Worm (Caenorhabditis elegans) whole organism, midembryonic: ENCODE results near the gene sel-9.

ENCODE experiments used
- T22C8.4 ChIP-seq: fragments of 200-800 bp; sonication (Bioruptor generic); IDR thresholded peaks from 2 replicates; pipeline ENCODE4 v1.3.6; 2022; ENCODE audit warnings: missing genetic modification characterization, missing compliant biosample characterization
- cog-1 ChIP-seq: sonication (generic microtip); optimal IDR thresholded peaks from 2 replicates; lab custom pipeline; 2016; ENCODE audit warnings: missing genetic modification characterization, missing compliant biosample characterization
- flt-1 ChIP-seq: fragments of 200-800 bp; sonication (Bioruptor generic); IDR thresholded peaks from 2 replicates; pipeline ENCODE4 v1.3.6; 2022; ENCODE audit warnings: missing genetic modification characterization, missing compliant biosample characterization
- klf-2 ChIP-seq: fragments of 200-800 bp; sonication (Bioruptor generic); conservative IDR thresholded peaks from 2 replicates; pipeline ENCODE4 v1.3.6; 2022; ENCODE audit warnings: missing genetic modification reagents, missing genetic modification characterization, missing compliant biosample characterization
- med-1 ChIP-seq: sonication (generic microtip); optimal IDR thresholded peaks from 2 replicates; lab custom pipeline; 2017; ENCODE audit warnings: missing genetic modification characterization, mild to moderate bottlenecking, missing compliant biosample characterization, antibody characterized with exemption, missing genetic modification reagents; ENCODE audit not compliant: insufficient read depth
- ref-1 ChIP-seq: fragments of 200-800 bp; sonication (Bioruptor generic); conservative IDR thresholded peaks from 2 replicates; pipeline ENCODE4 v1.3.6; 2022; ENCODE audit warnings: missing genetic modification reagents, missing genetic modification characterization, missing compliant biosample characterization
- tab-1 ChIP-seq: fragments of 200-800 bp; sonication (Bioruptor generic); IDR thresholded peaks from 2 replicates; pipeline ENCODE4 v1.3.6; 2022; ENCODE audit warnings: missing genetic modification characterization, missing compliant biosample characterization
- ztf-23 ChIP-seq: fragments of 200-800 bp; sonication (Bioruptor generic); IDR thresholded peaks from 2 replicates; pipeline ENCODE4 v1.3.6; 2022; ENCODE audit warnings: missing genetic modification reagents, missing genetic modification characterization, missing compliant biosample characterization
- ztf-29 ChIP-seq: fragments of 200-800 bp; sonication (Bioruptor generic); IDR thresholded peaks from 2 replicates; pipeline ENCODE4 v1.3.6; 2022; ENCODE audit warnings: missing genetic modification reagents, missing genetic modification characterization, missing compliant biosample characterization

The sel-9 gene

DNA sequence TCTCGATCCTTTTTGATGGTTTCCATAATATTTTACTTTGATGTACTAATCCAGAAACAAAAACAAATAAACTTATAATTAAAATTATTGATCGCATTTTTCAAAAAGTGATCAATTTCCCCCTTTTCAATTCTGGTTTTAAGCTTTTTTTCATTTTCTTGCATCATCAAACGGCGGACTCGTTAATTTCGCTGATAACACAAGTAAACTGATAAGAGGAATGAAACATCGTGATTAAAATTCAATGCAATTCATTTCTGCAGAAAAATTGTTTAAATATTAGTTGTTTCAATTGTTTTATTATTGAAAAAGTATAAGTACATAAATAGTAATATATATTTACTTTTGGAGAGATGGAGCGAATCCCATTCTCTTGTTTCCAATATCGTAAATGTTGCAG lies 35.1 kb downstream of the sel-9 start:
- TF ChIP-seq med-1: no peak
- no peak for TF ChIP-seq ztf-29 (GFP tag; lab: Robert Waterston, UW)
- TF ChIP-seq cog-1 (tag; lab: Kevin White, UChicago): no peak
- TF ChIP-seq tab-1 (GFP tag; lab: Robert Waterston, UW): no peak
- no peak for TF ChIP-seq ztf-23
- TF ChIP-seq klf-2 (GFP tag; lab: Robert Waterston, UW): no peak
- no peak for TF ChIP-seq T22C8.4 (GFP tag; lab: Robert Waterston, UW)
- TF ChIP-seq ref-1 (GFP tag; lab: Robert Waterston, UW): no peak
- TF ChIP-seq flt-1 (GFP tag; lab: Robert Waterston, UW): no peak

DNA sequence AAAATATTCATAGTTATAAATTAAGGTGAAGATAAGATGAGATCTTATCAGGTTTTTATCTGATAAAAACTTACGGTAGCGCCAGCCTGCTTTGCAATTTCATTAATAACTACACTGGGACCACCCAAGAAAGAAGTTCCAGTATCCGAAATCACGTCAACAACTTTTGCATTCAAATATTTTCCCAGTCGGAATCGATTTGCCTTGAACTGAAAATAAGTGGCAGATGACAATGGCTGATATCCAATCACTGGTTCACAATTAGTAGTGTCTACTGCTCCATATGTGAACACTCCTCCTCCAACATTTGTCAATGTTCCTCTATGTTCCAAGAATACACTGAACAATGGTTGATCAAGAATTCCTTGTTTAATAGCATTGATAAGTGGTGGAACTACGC lies 36.1 kb downstream of the sel-9 start, which contains the start of gene F21F8.5:
Gene F21F8.5, minus strand, starts transcription at position 101 of the 400 bp plus-strand sequence.
- TF ChIP-seq tab-1 (GFP tag; lab: Robert Waterston, UW): no peak

DNA sequence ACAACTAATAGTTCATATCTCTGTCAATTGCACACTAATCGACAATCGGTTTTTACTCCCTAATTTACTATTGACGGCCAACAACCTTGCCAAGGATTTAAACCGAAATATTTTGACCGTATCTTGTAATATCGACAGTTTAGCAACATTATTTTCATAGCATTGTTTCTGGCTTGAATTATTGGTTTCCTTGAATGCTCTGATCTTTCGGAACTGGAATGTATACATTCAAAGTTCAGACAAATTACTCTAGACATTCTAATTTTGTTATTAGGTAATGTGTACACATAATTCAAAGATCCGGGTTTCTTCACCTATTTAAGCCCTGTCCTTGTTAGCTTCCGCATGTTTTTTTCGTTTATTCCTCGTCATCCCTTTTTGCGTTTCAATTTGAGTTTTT lies 38.4 kb downstream of the sel-9 start, which contains the start of gene C16D9.9:
Gene C16D9.9, plus strand, starts transcription at position 301 of the 400 bp plus-strand sequence.
- TF ChIP-seq T22C8.4 (GFP tag; lab: Robert Waterston, UW) (no peak), klf-2 (GFP tag; lab: Robert Waterston, UW) (no peak)

DNA sequence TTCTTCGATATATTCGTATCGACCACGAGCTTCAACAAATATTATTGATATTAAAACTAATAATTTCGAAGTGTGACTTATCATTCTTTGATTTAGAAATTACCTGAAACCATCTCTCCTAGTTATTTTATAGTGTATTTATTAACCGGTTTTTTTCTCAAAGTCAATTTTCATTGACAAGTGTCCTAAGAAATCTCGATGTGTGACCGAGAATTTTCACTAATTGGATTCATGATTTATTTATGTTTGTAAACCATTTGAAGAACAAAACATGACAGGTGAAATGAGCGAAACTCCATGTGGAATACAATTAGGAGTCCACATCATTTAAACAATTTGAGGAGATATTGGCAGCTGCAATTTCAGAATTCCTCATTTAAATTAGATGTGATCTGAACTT lies 38.9 kb downstream of the sel-9 start, which contains the start of gene C16D9.8:
Gene C16D9.8, minus strand, starts transcription at position 101 of the 400 bp plus-strand sequence.
- no peak for TF ChIP-seq med-1
- no peak for TF ChIP-seq T22C8.4 (GFP tag; lab: Robert Waterston, UW)
- TF ChIP-seq ref-1 (GFP tag; lab: Robert Waterston, UW): no peak
- TF ChIP-seq ztf-23: no peak
- no peak for TF ChIP-seq ztf-29 (GFP tag; lab: Robert Waterston, UW)
- TF ChIP-seq cog-1 (tag; lab: Kevin White, UChicago): no peak
- TF ChIP-seq klf-2 (GFP tag; lab: Robert Waterston, UW): no peak

DNA sequence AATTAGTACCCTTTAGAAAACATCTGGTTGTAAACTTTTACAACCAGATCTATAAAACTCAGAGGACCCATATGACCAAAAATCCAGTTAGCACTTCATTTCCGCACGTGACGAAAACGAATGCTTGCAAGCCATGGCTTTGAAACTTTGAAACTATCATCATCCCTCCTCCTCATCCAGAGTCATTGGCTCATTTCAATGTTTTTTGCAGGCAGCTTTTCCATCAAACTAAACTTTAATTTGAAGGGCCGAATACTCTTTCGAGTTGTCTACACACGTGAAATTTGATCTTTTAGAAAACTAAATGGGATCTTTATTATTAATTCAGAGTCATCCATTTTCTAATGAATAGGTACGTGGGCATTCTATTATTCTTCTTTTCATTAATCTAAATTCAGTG lies 40.2 kb downstream of the sel-9 start:
- no peak for TF ChIP-seq tab-1 (GFP tag; lab: Robert Waterston, UW)
- TF ChIP-seq ztf-29 (GFP tag; lab: Robert Waterston, UW): no peak
- TF ChIP-seq T22C8.4 (GFP tag; lab: Robert Waterston, UW): no peak
- TF ChIP-seq klf-2 (GFP tag; lab: Robert Waterston, UW): no peak
- no peak for TF ChIP-seq cog-1 (tag; lab: Kevin White, UChicago)
- TF ChIP-seq ztf-23: no peak
- no peak for TF ChIP-seq med-1
- no peak for TF ChIP-seq flt-1 (GFP tag; lab: Robert Waterston, UW)
- TF ChIP-seq ref-1 (GFP tag; lab: Robert Waterston, UW): no peak

DNA sequence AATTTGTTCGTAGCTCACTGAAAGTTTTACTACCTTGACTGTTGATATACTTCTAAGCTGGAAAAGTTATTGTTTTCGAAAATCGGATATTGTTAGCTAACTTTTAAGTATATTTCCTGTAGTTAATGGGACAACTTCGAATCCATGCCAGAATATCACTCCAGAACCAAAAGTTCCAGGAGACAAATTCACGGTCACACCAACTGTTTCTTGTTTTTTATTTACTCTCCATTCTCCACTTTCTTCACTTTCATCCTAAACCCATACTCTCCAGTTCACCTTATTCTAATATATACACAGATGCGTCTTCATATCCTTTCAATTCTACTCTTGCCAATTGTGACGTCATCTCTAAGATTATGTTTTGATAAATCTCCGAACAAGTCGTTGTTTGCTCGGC lies 43.4 kb downstream of the sel-9 start, which contains the start of gene C16D9.1:
Gene C16D9.1, plus strand, starts transcription at position 301 of the 400 bp plus-strand sequence.
- TF ChIP-seq flt-1 (GFP tag; lab: Robert Waterston, UW): no peak
- TF ChIP-seq cog-1 (tag; lab: Kevin White, UChicago): no peak
- TF ChIP-seq klf-2 (GFP tag; lab: Robert Waterston, UW): no peak
- no peak for TF ChIP-seq ztf-29 (GFP tag; lab: Robert Waterston, UW)
- TF ChIP-seq ref-1 (GFP tag; lab: Robert Waterston, UW): no peak
- TF ChIP-seq T22C8.4 (GFP tag; lab: Robert Waterston, UW): no peak
- TF ChIP-seq med-1: no peak
- TF ChIP-seq tab-1 (GFP tag; lab: Robert Waterston, UW): no peak
- TF ChIP-seq ztf-23: no peak

DNA sequence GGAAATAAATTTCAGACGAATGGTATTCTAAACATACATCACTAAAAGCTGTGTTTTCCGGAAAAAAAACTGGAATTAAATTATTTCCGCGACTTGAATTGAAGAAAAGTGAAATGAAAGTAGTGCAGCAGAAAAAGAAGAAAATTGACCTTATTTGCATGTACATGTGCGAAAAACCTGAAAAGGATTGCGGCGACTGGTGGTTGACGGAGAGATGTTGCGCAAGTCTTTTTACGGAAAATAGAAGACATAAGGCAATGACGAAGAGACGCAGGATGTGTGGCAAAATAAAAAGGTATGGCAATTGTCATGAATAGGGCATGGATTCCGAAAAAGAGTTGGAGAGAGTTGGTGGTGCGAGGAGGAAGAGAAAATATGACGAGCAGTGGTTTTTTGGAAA lies 47.4 kb downstream of the sel-9 start:
- TF ChIP-seq cog-1 (tag; lab: Kevin White, UChicago) (no peak), ztf-23 (no peak), tab-1 (GFP tag; lab: Robert Waterston, UW) (no peak), flt-1 (GFP tag; lab: Robert Waterston, UW) (no peak)

DNA sequence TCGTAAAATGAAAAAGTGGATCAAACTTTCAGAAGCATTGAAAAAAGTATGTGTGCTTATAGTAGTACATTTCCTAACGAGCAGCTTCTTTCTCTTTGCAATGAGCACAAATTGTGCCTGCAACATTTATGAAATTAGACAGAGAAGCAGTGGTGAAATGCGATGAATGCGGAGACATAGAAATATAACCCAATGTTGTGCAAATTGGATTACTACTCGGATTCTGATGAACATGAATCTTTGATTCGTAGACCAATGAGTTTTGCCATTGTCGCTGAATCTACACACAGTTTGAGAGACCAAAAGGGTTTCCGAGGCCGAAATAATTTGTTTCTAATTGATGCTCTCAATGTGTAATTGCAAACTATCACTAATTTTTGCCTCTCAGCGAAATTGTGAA lies 48.4 kb downstream of the sel-9 start:
- no peak for TF ChIP-seq klf-2 (GFP tag; lab: Robert Waterston, UW)
- TF ChIP-seq T22C8.4 (GFP tag; lab: Robert Waterston, UW): no peak
- TF ChIP-seq ztf-23: no peak

DNA sequence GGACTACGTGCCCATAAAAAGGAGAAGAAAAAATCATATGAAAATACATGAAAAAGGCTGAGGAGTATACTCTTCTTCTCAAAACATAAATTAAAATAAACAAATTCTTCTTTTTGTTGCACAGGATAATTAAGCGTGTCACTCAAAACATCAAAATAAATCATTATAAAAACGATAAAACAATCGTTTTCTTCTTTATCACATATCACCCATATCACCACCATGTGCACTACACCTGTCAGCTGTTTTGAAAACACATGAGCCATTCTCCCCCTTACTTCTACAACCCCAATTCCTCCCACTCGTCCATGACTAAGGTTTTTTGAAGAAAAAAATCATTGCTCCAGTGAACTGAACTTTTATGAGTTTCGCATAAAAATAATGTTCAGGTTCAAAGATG lies 49.8 kb downstream of the sel-9 start:
- TF ChIP-seq flt-1 (GFP tag; lab: Robert Waterston, UW) (no peak), med-1 (no peak), ref-1 (GFP tag; lab: Robert Waterston, UW) (no peak), tab-1 (GFP tag; lab: Robert Waterston, UW) (no peak), ztf-29 (GFP tag; lab: Robert Waterston, UW) (no peak), ztf-23 (no peak), T22C8.4 (GFP tag; lab: Robert Waterston, UW) (no peak), klf-2 (GFP tag; lab: Robert Waterston, UW) (no peak)
